Worm (Caenorhabditis elegans) whole organism, L1 larva: ENCODE measurements around the gene fbxc-34.

Experiments used
- ceh-82 ChIP-seq, 3 experiments: fragments of 150-350 bp in 1 of 3; sonication (generic microtip) in 2 of 3; optimal IDR thresholded peaks; 2 replicates each; lab custom pipeline; 2014 to 2017; ENCODE audit warnings: missing biosample characterization in 3 of 3, missing genetic modification characterization in 3 of 3
- ces-1 ChIP-seq: fragments of 150-350 bp; optimal IDR thresholded peaks from 2 replicates; lab custom pipeline; 2014; ENCODE audit warnings: missing biosample characterization, missing genetic modification reagents, missing genetic modification characterization
- dpl-1 ChIP-seq, 3 experiments: fragments of 150-350 bp in 2 of 3; sonication (generic microtip) in 1 of 3; optimal IDR thresholded peaks; 2 replicates each; lab custom pipeline; 2014 to 2017; ENCODE audit warnings: missing biosample characterization in 3 of 3, missing genetic modification characterization in 3 of 3, missing genetic modification reagents in 3 of 3
- elt-3 ChIP-seq, 6 experiments: fragments of 150-350 bp in 1 of 6; sonication (generic microtip); optimal IDR thresholded peaks; 2 replicates each; lab custom pipeline; 2017 to 2018; ENCODE audit warnings: missing biosample characterization in 6 of 6, missing genetic modification characterization in 6 of 6, inconsistent platforms in 1 of 6
- fkh-4 ChIP-seq: sonication (generic microtip); optimal IDR thresholded peaks from 2 replicates; lab custom pipeline; 2016; ENCODE audit warnings: missing compliant biosample characterization, missing genetic modification characterization, borderline replicate concordance
- fkh-8 ChIP-seq: sonication (generic microtip); optimal IDR thresholded peaks from 2 replicates; lab custom pipeline; 2016; ENCODE audit warnings: mild to moderate bottlenecking, missing genetic modification characterization, missing compliant biosample characterization
- isw-1 ChIP-seq: fragments of 200-800 bp; sonication (Bioruptor generic); IDR thresholded peaks from 2 replicates; pipeline ENCODE4 v1.3.6; 2022; ENCODE audit warnings: missing genetic modification characterization, missing compliant biosample characterization
- lin-15B ChIP-seq: fragments of 150-350 bp; sonication (generic microtip); optimal IDR thresholded peaks from 3 replicates; lab custom pipeline; 2014; ENCODE audit warnings: missing biosample characterization, missing genetic modification characterization
- lsy-2 ChIP-seq, 2 experiments: fragments of 150-350 bp; optimal IDR thresholded peaks; 2 replicates each; lab custom pipeline; 2014; ENCODE audit warnings: missing biosample characterization in 2 of 2, missing genetic modification characterization in 2 of 2
- nhr-237 ChIP-seq: fragments of 150-350 bp; optimal IDR thresholded peaks from 2 replicates; lab custom pipeline; 2014; ENCODE audit warnings: missing biosample characterization, missing genetic modification characterization
- skn-1 ChIP-seq: fragments of 150-350 bp; optimal IDR thresholded peaks from 2 replicates; lab custom pipeline; 2014; ENCODE audit warnings: missing biosample characterization, missing genetic modification characterization
- tbx-2 ChIP-seq: sonication (generic microtip); optimal IDR thresholded peaks from 2 replicates; lab custom pipeline; 2016; ENCODE audit warnings: missing genetic modification characterization, missing compliant biosample characterization
- unc-62 ChIP-seq: fragments of 150-350 bp; optimal IDR thresholded peaks from 2 replicates; lab custom pipeline; 2014; ENCODE audit warnings: missing biosample characterization, missing genetic modification reagents, missing genetic modification characterization

DNA sequence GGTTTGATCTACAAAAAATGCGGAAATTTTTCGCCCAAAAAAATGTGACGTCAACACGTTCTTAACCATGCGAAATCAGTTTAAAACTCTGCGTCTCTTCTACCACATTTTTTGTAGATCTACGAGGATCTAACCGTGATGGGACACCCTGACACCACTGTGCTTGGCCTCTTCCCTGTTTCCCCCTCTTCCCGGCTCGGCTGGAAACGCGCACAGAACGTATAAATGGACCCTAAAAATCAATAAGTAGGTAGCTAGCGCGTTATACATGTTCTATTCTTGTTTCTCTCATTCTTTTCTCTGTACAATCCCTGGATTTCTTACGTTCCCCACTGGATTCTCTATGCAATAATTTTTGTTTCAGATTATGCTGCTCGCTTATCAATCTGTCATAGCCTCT lies 7.5 kb upstream of the fbxc-34 start, which contains the start of gene fbxc-28:
- TF ChIP-seq lsy-2 (tag; optimal IDR thresholded peaks at IDR 0.05; lab: Kevin White, UChicago) (no peak), ceh-82 (tag; optimal IDR thresholded peaks at IDR 0.05; lab: Kevin White, UChicago) (no peak), unc-62 (no peak), skn-1 (no peak), lin-15B (no peak), ces-1 (no peak), isw-1 (GFP tag; lab: Robert Waterston, UW) (no peak), nhr-237 (tag; lab: Kevin White, UChicago) (no peak), fkh-8 (no peak), dpl-1 (GFP tag; optimal IDR thresholded peaks at IDR 0.05; lab: Kevin White, UChicago) (no peak), tbx-2 (tag; lab: Kevin White, UChicago) (no peak), elt-3 (tag; optimal IDR thresholded peaks at IDR 0.05; lab: Kevin White, UChicago) (no peak), fkh-4 (tag; lab: Kevin White, UChicago) (no peak)
